Worm (Caenorhabditis elegans) whole organism, L1 larva: Measurements from ENCODE around the gene sri-45.

Experiments
- Y116A8C.19 ChIP-seq: sonication (generic microtip); optimal IDR thresholded peaks from 2 replicates; lab custom pipeline; 2016; ENCODE audit warnings: missing compliant biosample characterization, missing genetic modification characterization, borderline replicate concordance
- ama-1 ChIP-seq: fragments of 150-350 bp; optimal IDR thresholded peaks from 2 replicates; lab custom pipeline; 2014
- ceh-82 ChIP-seq, 3 experiments: fragments of 150-350 bp in 1 of 3; sonication (generic microtip) in 2 of 3; optimal IDR thresholded peaks; 2 replicates each; lab custom pipeline; 2014 to 2017; ENCODE audit warnings: missing biosample characterization in 3 of 3, missing genetic modification characterization in 3 of 3
- ceh-88 ChIP-seq: fragments of 200-800 bp; sonication (Bioruptor generic); IDR thresholded peaks from 2 replicates; pipeline ENCODE4 v1.3.6; 2022; ENCODE audit warnings: missing genetic modification characterization, missing compliant biosample characterization
- ceh-90 ChIP-seq: sonication (generic microtip); optimal IDR thresholded peaks from 2 replicates; lab custom pipeline; 2016; ENCODE audit warnings: missing genetic modification characterization, missing compliant biosample characterization
- dpl-1 ChIP-seq, 3 experiments: fragments of 150-350 bp in 2 of 3; sonication (generic microtip) in 1 of 3; optimal IDR thresholded peaks; 2 replicates each; lab custom pipeline; 2014 to 2017; ENCODE audit warnings: missing biosample characterization in 3 of 3, missing genetic modification characterization in 3 of 3, missing genetic modification reagents in 3 of 3
- dsc-1 ChIP-seq: sonication (generic microtip); optimal IDR thresholded peaks from 2 replicates; lab custom pipeline; 2016; ENCODE audit warnings: mild to moderate bottlenecking, missing genetic modification characterization, missing compliant biosample characterization
- efl-1 ChIP-seq, 4 experiments: fragments of 150-350 bp; optimal IDR thresholded peaks in 3 of 4; peaks in 1 of 4; 1 replicate in 1 of 4; 2 replicates in 3 of 4; lab custom pipeline; 2014; ENCODE audit warnings: missing biosample characterization in 2 of 4, missing genetic modification characterization in 2 of 4, missing genetic modification reagents in 2 of 4
- egl-27 ChIP-seq, 2 experiments: fragments of 150-350 bp in 1 of 2; sonication (generic microtip); optimal IDR thresholded peaks; 3 replicates each; lab custom pipeline; 2017 to 2018; ENCODE audit warnings: missing biosample characterization in 2 of 2, missing genetic modification characterization in 2 of 2, missing genetic modification reagents in 2 of 2
- fkh-10 ChIP-seq: sonication (generic microtip); optimal IDR thresholded peaks from 2 replicates; lab custom pipeline; 2017; ENCODE audit warnings: missing biosample characterization, missing genetic modification reagents, missing genetic modification characterization
- fos-1 ChIP-seq: fragments of 150-350 bp; optimal IDR thresholded peaks from 2 replicates; lab custom pipeline; 2014; ENCODE audit warnings: missing biosample characterization, missing genetic modification characterization
- hlh-17 ChIP-seq: fragments of 200-800 bp; sonication (Bioruptor generic); optimal IDR thresholded peaks from 2 replicates; lab custom pipeline; 2018; ENCODE audit warnings: missing genetic modification characterization, mild to moderate bottlenecking, missing compliant biosample characterization, moderate library complexity, borderline replicate concordance
- hpl-2 ChIP-seq: fragments of 150-350 bp; optimal IDR thresholded peaks from 2 replicates; lab custom pipeline; 2014; ENCODE audit warnings: missing biosample characterization, missing genetic modification reagents, missing genetic modification characterization
- isw-1 ChIP-seq: fragments of 200-800 bp; sonication (Bioruptor generic); IDR thresholded peaks from 2 replicates; pipeline ENCODE4 v1.3.6; 2022; ENCODE audit warnings: missing genetic modification characterization, missing compliant biosample characterization
- jun-1 ChIP-seq: fragments of 150-350 bp; optimal IDR thresholded peaks from 2 replicates; lab custom pipeline; 2014; ENCODE audit warnings: missing biosample characterization, missing genetic modification reagents, missing genetic modification characterization
- lin-13 ChIP-seq: fragments of 150-350 bp; optimal IDR thresholded peaks from 2 replicates; lab custom pipeline; 2014; ENCODE audit warnings: missing biosample characterization, missing genetic modification reagents, missing genetic modification characterization
- lin-14 ChIP-seq: fragments of 200-800 bp; sonication (Bioruptor generic); optimal IDR thresholded peaks from 2 replicates; lab custom pipeline; 2018; ENCODE audit warnings: mild to moderate bottlenecking, missing genetic modification characterization, moderate library complexity, missing compliant biosample characterization
- lir-3 ChIP-seq: sonication (generic microtip); optimal IDR thresholded peaks from 2 replicates; lab custom pipeline; 2016; ENCODE audit warnings: mild to moderate bottlenecking, missing genetic modification characterization, moderate library complexity, missing compliant biosample characterization; ENCODE audit not compliant: poor library complexity
- lsy-2 ChIP-seq, 2 experiments: fragments of 150-350 bp; optimal IDR thresholded peaks; 2 replicates each; lab custom pipeline; 2014; ENCODE audit warnings: missing biosample characterization in 2 of 2, missing genetic modification characterization in 2 of 2
- mdl-1 ChIP-seq, 2 experiments: fragments of 150-350 bp; optimal IDR thresholded peaks; 2 replicates each; lab custom pipeline; 2014 to 2017; ENCODE audit warnings: missing biosample characterization in 2 of 2, missing genetic modification characterization in 2 of 2, inconsistent platforms in 1 of 2
- mef-2 ChIP-seq: fragments of 150-350 bp; optimal IDR thresholded peaks from 2 replicates; lab custom pipeline; 2014; ENCODE audit warnings: missing biosample characterization, missing genetic modification characterization
- mep-1 ChIP-seq: fragments of 150-350 bp; optimal IDR thresholded peaks from 2 replicates; lab custom pipeline; 2014; ENCODE audit warnings: missing biosample characterization, missing genetic modification characterization
- nhr-11 ChIP-seq: fragments of 150-350 bp; optimal IDR thresholded peaks from 2 replicates; lab custom pipeline; 2014; ENCODE audit warnings: missing biosample characterization, missing genetic modification characterization
- nhr-12 ChIP-seq: sonication (generic microtip); optimal IDR thresholded peaks from 2 replicates; lab custom pipeline; 2017; ENCODE audit warnings: missing biosample characterization, missing genetic modification characterization
- nhr-19 ChIP-seq: fragments of 200-800 bp; sonication (Bioruptor generic); conservative IDR thresholded peaks from 2 replicates; pipeline ENCODE4 v1.3.6; 2022; ENCODE audit warnings: missing genetic modification characterization, missing compliant biosample characterization
- nhr-20 ChIP-seq: sonication (generic microtip); optimal IDR thresholded peaks from 2 replicates; lab custom pipeline; 2016; ENCODE audit warnings: mild to moderate bottlenecking, missing genetic modification characterization, missing compliant biosample characterization
- nhr-237 ChIP-seq: fragments of 150-350 bp; optimal IDR thresholded peaks from 2 replicates; lab custom pipeline; 2014; ENCODE audit warnings: missing biosample characterization, missing genetic modification characterization
- nhr-47 ChIP-seq: sonication (generic microtip); optimal IDR thresholded peaks from 2 replicates; lab custom pipeline; 2016; ENCODE audit warnings: mild to moderate bottlenecking, missing genetic modification characterization, moderate library complexity, missing compliant biosample characterization
- nhr-77 ChIP-seq: fragments of 150-350 bp; optimal IDR thresholded peaks from 2 replicates; lab custom pipeline; 2014; ENCODE audit warnings: missing biosample characterization, missing genetic modification characterization
- nhr-84 ChIP-seq: sonication (generic microtip); optimal IDR thresholded peaks from 2 replicates; lab custom pipeline; 2017; ENCODE audit warnings: missing biosample characterization, missing genetic modification characterization
- nhr-85 ChIP-seq: sonication (generic microtip); peaks from one replicate; lab custom pipeline; 2016; ENCODE audit warnings: missing genetic modification characterization, inconsistent platforms, missing compliant biosample characterization
- nhr-90 ChIP-seq: sonication (generic microtip); optimal IDR thresholded peaks from 2 replicates; lab custom pipeline; 2016; ENCODE audit warnings: mild to moderate bottlenecking, missing genetic modification characterization, missing compliant biosample characterization; ENCODE audit not compliant: poor library complexity
- rnt-1 ChIP-seq: sonication (generic microtip); optimal IDR thresholded peaks from 2 replicates; lab custom pipeline; 2016; ENCODE audit warnings: mild to moderate bottlenecking, missing genetic modification characterization, moderate library complexity, missing compliant biosample characterization
- sox-4 ChIP-seq: sonication (generic microtip); optimal IDR thresholded peaks from 2 replicates; lab custom pipeline; 2016; ENCODE audit warnings: missing genetic modification characterization, missing compliant biosample characterization
- swsn-7 ChIP-seq: sonication (generic microtip); optimal IDR thresholded peaks from 2 replicates; lab custom pipeline; 2016; ENCODE audit warnings: missing genetic modification characterization, missing compliant biosample characterization
- tbx-2 ChIP-seq: sonication (generic microtip); optimal IDR thresholded peaks from 2 replicates; lab custom pipeline; 2016; ENCODE audit warnings: missing genetic modification characterization, missing compliant biosample characterization
- unc-130 ChIP-seq: fragments of 150-350 bp; optimal IDR thresholded peaks from 2 replicates; lab custom pipeline; 2017; ENCODE audit warnings: missing biosample characterization, missing genetic modification characterization, inconsistent platforms
- unc-30 ChIP-seq: sonication (generic microtip); optimal IDR thresholded peaks from 2 replicates; lab custom pipeline; 2017; ENCODE audit warnings: missing biosample characterization, missing genetic modification characterization
- unc-86 ChIP-seq: sonication (generic microtip); optimal IDR thresholded peaks from 2 replicates; lab custom pipeline; 2016; ENCODE audit warnings: missing genetic modification characterization, missing compliant biosample characterization
- xbp-1 ChIP-seq: sonication (generic microtip); optimal IDR thresholded peaks from 2 replicates; lab custom pipeline; 2016; ENCODE audit warnings: missing genetic modification characterization, missing compliant biosample characterization
- zip-4 ChIP-seq: fragments of 200-800 bp; sonication (Bioruptor generic); optimal IDR thresholded peaks from 2 replicates; lab custom pipeline; 2018; ENCODE audit warnings: mild to moderate bottlenecking, missing genetic modification characterization, moderate library complexity, missing compliant biosample characterization

Gene sri-45

DNA sequence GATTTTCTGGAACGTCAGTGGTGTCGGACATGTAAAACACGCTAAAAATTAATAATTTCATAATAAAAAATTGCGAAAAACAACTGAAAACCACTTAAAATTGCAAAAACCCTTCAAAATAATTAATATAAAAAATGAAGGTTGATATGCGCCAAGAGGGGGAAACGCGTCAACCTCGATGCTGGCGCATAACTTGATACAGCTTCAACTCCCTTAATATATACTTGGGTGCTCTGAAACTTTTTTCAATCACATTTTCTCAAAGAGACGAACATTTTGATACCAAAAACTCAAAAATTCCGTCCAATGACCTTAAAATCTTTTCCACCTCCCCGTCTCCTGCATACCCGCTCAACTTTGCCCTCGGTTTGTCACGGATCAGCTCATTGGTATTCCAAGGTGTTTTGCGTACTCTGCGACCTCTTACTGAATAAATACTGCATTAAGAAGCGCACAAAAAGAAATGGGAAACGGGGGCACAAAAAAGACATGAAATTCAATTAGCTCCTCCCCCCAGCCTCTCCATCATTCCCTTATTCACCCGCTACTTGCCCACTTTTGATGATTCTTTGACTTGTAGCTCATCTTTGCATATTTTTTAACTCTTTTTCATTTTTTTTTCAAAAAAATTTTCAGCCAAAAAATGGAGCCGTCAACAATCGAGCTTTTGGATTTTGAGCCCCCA lies 11.1 kb downstream of the sri-45 start, which contains the start of the genes K07E8.7 and frpr-14 (continued):
- TF ChIP-seq zip-4 = no peak
- peak; percentile 35 to 64 for TF ChIP-seq lsy-2 (tag; optimal IDR thresholded peaks at IDR 0.05; lab: Kevin White, UChicago)
- peak; percentile 29 for TF ChIP-seq swsn-7 (tag; lab: Kevin White, UChicago)
- TF ChIP-seq fos-1 (tag; lab: Kevin White, UChicago) = no peak
- TF ChIP-seq efl-1 (optimal IDR thresholded peaks at IDR 0.05; lab: Kevin White, UChicago) = peak; percentile 30 to 35
- TF ChIP-seq efl-1 (GFP tag; optimal IDR thresholded peaks at IDR 0.05 in 1 of 2; lab: Kevin White, UChicago) = peak; percentile 50 to 90
- TF ChIP-seq tbx-2 (tag; lab: Kevin White, UChicago) = peak; percentile 4
- TF ChIP-seq lin-14 (GFP tag; lab: Kevin White, UChicago) = peak; percentile 38
- TF ChIP-seq nhr-47 = peak; percentile 56
- TF ChIP-seq unc-30 (tag; lab: Kevin White, UChicago) = no peak
- no peak for TF ChIP-seq rnt-1
- no peak for TF ChIP-seq nhr-84 (tag; lab: Kevin White, UChicago)
- TF ChIP-seq mep-1 (tag; lab: Kevin White, UChicago) = peak; percentile 26

DNA sequence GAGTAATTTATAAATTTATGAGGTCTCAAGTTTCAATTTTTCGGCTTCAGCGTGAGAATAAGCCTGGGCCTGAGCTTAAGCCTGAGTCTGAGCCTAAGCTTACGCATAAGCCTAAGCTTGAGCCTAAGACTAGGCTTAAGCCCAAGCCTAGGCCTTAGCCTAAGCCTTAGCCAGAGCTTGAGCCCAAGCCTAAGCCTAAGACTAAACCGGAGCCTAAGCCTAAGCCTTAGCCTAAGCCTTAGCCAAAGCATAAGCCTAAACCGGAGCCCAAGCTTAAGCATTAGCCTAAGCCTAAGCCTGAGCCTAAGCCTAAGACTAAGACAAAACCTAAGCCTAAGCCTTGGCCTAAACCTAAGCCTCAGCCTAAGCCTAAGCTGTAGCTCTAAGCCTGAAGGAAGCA lies 17.9 kb downstream of the sri-45 start:
- TF ChIP-seq unc-130 (tag; lab: Kevin White, UChicago) = no peak
- no peak for TF ChIP-seq mef-2
- no peak for TF ChIP-seq hlh-17 (GFP tag; lab: Kevin White, UChicago)
- no peak for TF ChIP-seq nhr-19 (GFP tag; lab: Robert Waterston, UW)
- no peak for TF ChIP-seq jun-1
- TF ChIP-seq ama-1 (lab: Kevin White, UChicago) = no peak
- TF ChIP-seq fkh-10 (GFP tag; lab: Kevin White, UChicago) = no peak
- TF ChIP-seq xbp-1 (tag; lab: Kevin White, UChicago) = no peak
- no peak for TF ChIP-seq unc-86 (tag; lab: Kevin White, UChicago)
- no peak for TF ChIP-seq dpl-1 (GFP tag; optimal IDR thresholded peaks at IDR 0.05; lab: Kevin White, UChicago)
- no peak for TF ChIP-seq mdl-1 (tag; optimal IDR thresholded peaks at IDR 0.05; lab: Kevin White, UChicago)

DNA sequence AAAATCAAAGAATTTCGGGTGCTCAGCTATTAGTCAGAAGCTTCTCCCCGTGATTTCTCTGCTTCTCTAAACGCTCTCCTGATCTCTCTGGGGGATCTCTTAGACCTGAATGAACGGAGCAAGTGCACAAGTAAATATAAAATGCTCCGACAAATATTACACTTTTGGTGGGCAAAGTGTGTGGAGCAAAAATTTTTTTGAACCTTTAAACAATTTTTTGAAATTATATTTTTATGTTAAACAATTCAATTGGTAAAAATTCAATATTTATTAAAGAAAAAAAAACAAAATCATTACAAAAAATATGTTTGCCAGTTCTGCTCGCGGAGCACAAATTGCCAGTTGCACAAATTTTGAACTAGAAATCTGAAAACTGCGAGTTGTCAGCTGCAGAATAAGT lies 22.1 kb downstream of the sri-45 start, which contains the start of gene K07E8.6:
TSS of gene K07E8.6 (minus strand) at position 101 of the 400 bp plus-strand sequence.
- TF ChIP-seq nhr-85 (tag; lab: Kevin White, UChicago) (no peak), nhr-19 (GFP tag; lab: Robert Waterston, UW) (no peak), ceh-82 (tag; optimal IDR thresholded peaks at IDR 0.05; lab: Kevin White, UChicago) (no peak), ceh-90 (tag; lab: Kevin White, UChicago) (no peak), tbx-2 (tag; lab: Kevin White, UChicago) (no peak), nhr-90 (tag; lab: Kevin White, UChicago) (no peak), nhr-11 (tag; lab: Kevin White, UChicago) (no peak)
- TF ChIP-seq, all 84 proteins: peak for 0

DNA sequence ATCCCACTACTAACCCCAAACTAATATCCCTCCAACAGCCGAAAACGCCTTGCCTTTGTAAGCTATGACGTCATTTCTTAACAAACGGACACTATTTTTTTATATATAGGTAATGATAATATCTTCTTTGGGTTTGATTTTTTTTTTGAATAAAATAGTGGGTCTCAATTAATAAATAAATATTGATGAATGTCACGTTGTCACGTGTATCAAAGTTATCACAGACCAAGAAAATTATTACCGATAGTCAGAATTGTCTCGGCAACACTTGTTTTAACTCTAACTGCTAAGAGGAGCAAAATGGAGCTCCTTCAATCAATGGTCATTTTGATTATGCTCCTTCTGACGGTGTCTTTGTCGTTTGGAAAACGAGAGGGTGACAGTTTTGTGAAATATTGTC lies 27.6 kb downstream of the sri-45 start, which contains the start of gene T04B8.1:
TSS of gene T04B8.1 (plus strand) at position 301 of the 400 bp plus-strand sequence.
- TF ChIP-seq nhr-77 (tag; lab: Kevin White, UChicago) (no peak), nhr-84 (tag; lab: Kevin White, UChicago) (no peak), sox-4 (tag; lab: Kevin White, UChicago) (no peak), ama-1 (lab: Kevin White, UChicago) (no peak), egl-27 (tag; optimal IDR thresholded peaks at IDR 0.05; lab: Kevin White, UChicago) (no peak), hpl-2 (GFP tag; lab: Kevin White, UChicago) (no peak)

DNA sequence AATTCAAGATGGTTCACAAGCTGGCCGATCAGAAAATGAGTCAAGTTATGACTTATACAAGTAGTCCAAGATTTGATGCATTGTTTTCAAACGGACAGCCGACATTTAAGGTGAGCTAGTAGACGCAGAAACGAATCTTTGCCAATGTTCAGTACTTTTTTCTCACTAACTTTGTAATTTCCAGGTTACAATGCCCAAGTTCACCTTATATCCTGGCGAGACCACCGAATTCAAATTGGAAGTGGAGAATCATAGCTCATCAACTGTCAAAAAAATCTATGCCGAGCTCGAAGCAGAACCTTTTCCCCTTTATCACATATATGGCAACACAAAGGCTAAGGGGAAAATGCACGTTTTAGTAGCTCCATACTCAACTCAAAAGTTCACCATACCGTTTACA lies 33.7 kb downstream of the sri-45 start:
- no peak for TF ChIP-seq nhr-84 (tag; lab: Kevin White, UChicago)
- TF ChIP-seq lir-3 = no peak
- TF ChIP-seq nhr-20 (tag; lab: Kevin White, UChicago) = no peak
- no peak for TF ChIP-seq sox-4 (tag; lab: Kevin White, UChicago)
- no peak for TF ChIP-seq nhr-237 (tag; lab: Kevin White, UChicago)
- no peak for TF ChIP-seq ceh-82 (tag; optimal IDR thresholded peaks at IDR 0.05; lab: Kevin White, UChicago)
- no peak for TF ChIP-seq nhr-12
- TF ChIP-seq ceh-88 (GFP tag; lab: Robert Waterston, UW) = no peak
- no peak for TF ChIP-seq unc-30 (tag; lab: Kevin White, UChicago)
- no peak for TF ChIP-seq dsc-1 (tag; lab: Kevin White, UChicago)
- no peak for TF ChIP-seq lin-13
- no peak for TF ChIP-seq unc-86 (tag; lab: Kevin White, UChicago)
- no peak for TF ChIP-seq isw-1 (GFP tag; lab: Robert Waterston, UW)
- TF ChIP-seq Y116A8C.19 (tag; lab: Kevin White, UChicago) = no peak
